Worm (Caenorhabditis elegans): ENCODE results near the gene Y43F8C.5.

The Y43F8C.5 gene

ce11 chrV:19611675-19612345 lies 20.6 kb downstream of the Y43F8C.5 start:
- 0 out of 2 replicates have a peak, but pooled peaks have one; percentile 8 for TF ChIP-seq T22C8.4 (GFP tag; IDR thresholded peaks at IDR 0.05)
- no peak for TF ChIP-seq ref-1 (GFP tag; conservative IDR thresholded peaks at IDR 0.05)

ce11 chrV:19610118-19610707 lies 22.2 kb downstream of the Y43F8C.5 start:
- no peak for TF ChIP-seq flt-1 (GFP tag; IDR thresholded peaks at IDR 0.05)
- 0 out of 2 replicates have a peak, but pooled peaks have one; percentile 7 for TF ChIP-seq tab-1 (GFP tag; IDR thresholded peaks at IDR 0.05)

- TF ChIP-seq klf-2 (GFP tag; conservative IDR thresholded peaks at IDR 0.05) (no peak), T22C8.4 (GFP tag; IDR thresholded peaks at IDR 0.05) (no peak), flt-1 (GFP tag; IDR thresholded peaks at IDR 0.05) (no peak), tab-1 (GFP tag; IDR thresholded peaks at IDR 0.05) (no peak), ztf-29 (GFP tag; IDR thresholded peaks at IDR 0.05) (no peak), cog-1 (tag; optimal IDR thresholded peaks at IDR 0.05) (no peak), ztf-23 (GFP tag; IDR thresholded peaks at IDR 0.05) (no peak), med-1 (GFP tag; optimal IDR thresholded peaks at IDR 0.05; ENCODE audit: insufficient read depth) (no peak), ref-1 (GFP tag; conservative IDR thresholded peaks at IDR 0.05) (no peak)
Measured at ce11 chrV:19609194-19609593, 23.3 kb downstream of the Y43F8C.5 start, which contains the start of gene grsp-1. Gene grsp-1, plus strand, starts transcription at chrV:19609494.

- TF ChIP-seq med-1 (GFP tag; optimal IDR thresholded peaks at IDR 0.05; ENCODE audit: insufficient read depth) (no peak), ref-1 (GFP tag; conservative IDR thresholded peaks at IDR 0.05) (no peak), tab-1 (GFP tag; IDR thresholded peaks at IDR 0.05) (no peak), flt-1 (GFP tag; IDR thresholded peaks at IDR 0.05) (no peak), cog-1 (tag; optimal IDR thresholded peaks at IDR 0.05) (no peak), T22C8.4 (GFP tag; IDR thresholded peaks at IDR 0.05) (no peak), klf-2 (GFP tag; conservative IDR thresholded peaks at IDR 0.05) (no peak)
Measured at ce11 chrV:19608665-19609064, 23.8 kb downstream of the Y43F8C.5 start.

ce11 chrV:19605880-19606279 lies 26.6 kb downstream of the Y43F8C.5 start, which contains the start of gene nlp-25:
Gene nlp-25, plus strand, starts transcription at chrV:19606180.
- TF ChIP-seq flt-1 (GFP tag; IDR thresholded peaks at IDR 0.05) = no peak

ce11 chrV:19605415-19605814 lies 27.0 kb downstream of the Y43F8C.5 start:
- TF ChIP-seq med-1 (GFP tag; optimal IDR thresholded peaks at IDR 0.05; ENCODE audit: insufficient read depth) (no peak), flt-1 (GFP tag; IDR thresholded peaks at IDR 0.05) (no peak), T22C8.4 (GFP tag; IDR thresholded peaks at IDR 0.05) (no peak), cog-1 (tag; optimal IDR thresholded peaks at IDR 0.05) (no peak), ref-1 (GFP tag; conservative IDR thresholded peaks at IDR 0.05) (no peak), ztf-29 (GFP tag; IDR thresholded peaks at IDR 0.05) (no peak), ztf-23 (GFP tag; IDR thresholded peaks at IDR 0.05) (no peak), tab-1 (GFP tag; IDR thresholded peaks at IDR 0.05) (no peak), klf-2 (GFP tag; conservative IDR thresholded peaks at IDR 0.05) (no peak)

- no peak for TF ChIP-seq flt-1 (GFP tag; IDR thresholded peaks at IDR 0.05)
- TF ChIP-seq ref-1 (GFP tag; conservative IDR thresholded peaks at IDR 0.05) = no peak
- no peak for TF ChIP-seq ztf-29 (GFP tag; IDR thresholded peaks at IDR 0.05)
- no peak for TF ChIP-seq tab-1 (GFP tag; IDR thresholded peaks at IDR 0.05)
- no peak for TF ChIP-seq ztf-23 (GFP tag; IDR thresholded peaks at IDR 0.05)
- TF ChIP-seq med-1 (GFP tag; optimal IDR thresholded peaks at IDR 0.05; ENCODE audit: insufficient read depth) = no peak
- TF ChIP-seq cog-1 (tag; optimal IDR thresholded peaks at IDR 0.05) = no peak
- no peak for TF ChIP-seq T22C8.4 (GFP tag; IDR thresholded peaks at IDR 0.05)
- TF ChIP-seq klf-2 (GFP tag; conservative IDR thresholded peaks at IDR 0.05) = no peak
Measured at ce11 chrV:19599087-19599486, 33.4 kb downstream of the Y43F8C.5 start.

ce11 chrV:19590826-19591225 lies 41.6 kb downstream of the Y43F8C.5 start:
- no peak for TF ChIP-seq klf-2 (GFP tag; conservative IDR thresholded peaks at IDR 0.05)
- TF ChIP-seq tab-1 (GFP tag; IDR thresholded peaks at IDR 0.05) = no peak
- TF ChIP-seq flt-1 (GFP tag; IDR thresholded peaks at IDR 0.05) = no peak
- no peak for TF ChIP-seq T22C8.4 (GFP tag; IDR thresholded peaks at IDR 0.05)

ce11 chrV:19582256-19582655 lies 50.2 kb downstream of the Y43F8C.5 start:
- no peak for TF ChIP-seq klf-2 (GFP tag; conservative IDR thresholded peaks at IDR 0.05)
- no peak for TF ChIP-seq ref-1 (GFP tag; conservative IDR thresholded peaks at IDR 0.05)
- TF ChIP-seq T22C8.4 (GFP tag; IDR thresholded peaks at IDR 0.05) = no peak
- no peak for TF ChIP-seq ztf-23 (GFP tag; IDR thresholded peaks at IDR 0.05)
- no peak for TF ChIP-seq med-1 (GFP tag; optimal IDR thresholded peaks at IDR 0.05; ENCODE audit: insufficient read depth)
- no peak for TF ChIP-seq flt-1 (GFP tag; IDR thresholded peaks at IDR 0.05)
- TF ChIP-seq tab-1 (GFP tag; IDR thresholded peaks at IDR 0.05) = no peak

Data from whole organism, midembryonic.